Fruit fly (Drosophila melanogaster) whole organism, embryonic: ENCODE measurements around the gene CG32079.

Experiments used
- Atf6 ChIP-seq: fragments of 200-800 bp; sonication (Bioruptor generic); IDR thresholded peaks from 2 replicates; pipeline ENCODE4 v1.3.6; 2022; ENCODE audit warnings: missing biosample characterization, missing genetic modification characterization
- Blimp-1 ChIP-seq: fragments of 200-800 bp; sonication (Bioruptor generic); optimal IDR thresholded peaks from 3 replicates; lab custom pipeline; 2018; ENCODE audit warnings: missing biosample characterization, missing genetic modification characterization, mild to moderate bottlenecking, moderate library complexity, missing genetic modification reagents
- CG10147 ChIP-seq: fragments of 200-800 bp; sonication (Bioruptor generic); optimal IDR thresholded peaks from 2 replicates; lab custom pipeline; 2019; ENCODE audit warnings: missing biosample characterization, mild to moderate bottlenecking, missing genetic modification characterization, moderate library complexity
- CG10654 ChIP-seq: fragments of 200-800 bp; sonication (Bioruptor generic); optimal IDR thresholded peaks from 2 replicates; lab custom pipeline; 2016; ENCODE audit warnings: missing biosample characterization, missing genetic modification characterization
- CG15601 ChIP-seq: fragments of 200-800 bp; sonication (Bioruptor generic); optimal IDR thresholded peaks from 3 replicates; lab custom pipeline; 2019; ENCODE audit warnings: missing biosample characterization, mild to moderate bottlenecking, missing genetic modification characterization, moderate library complexity
- CG17361 ChIP-seq: fragments of 200-800 bp; sonication (Bioruptor generic); IDR thresholded peaks from 3 replicates; pipeline ENCODE4 v1.3.6; 2022; ENCODE audit warnings: missing biosample characterization, missing genetic modification characterization
- CG17829 ChIP-seq: fragments of 200-800 bp; optimal IDR thresholded peaks from 2 replicates; lab custom pipeline; 2019; ENCODE audit warnings: missing biosample characterization, mild to moderate bottlenecking, missing genetic modification characterization, moderate library complexity
- CG2202 ChIP-seq: fragments of 200-800 bp; sonication (Bioruptor generic); optimal IDR thresholded peaks from 2 replicates; lab custom pipeline; 2018; ENCODE audit warnings: missing biosample characterization, mild to moderate bottlenecking, missing genetic modification characterization
- CG30020 ChIP-seq: fragments of 200-800 bp; optimal IDR thresholded peaks from 2 replicates; lab custom pipeline; 2019; ENCODE audit warnings: missing biosample characterization, mild to moderate bottlenecking, missing genetic modification characterization, moderate library complexity
- CG3163 ChIP-seq: fragments of 200-800 bp; sonication (Bioruptor generic); optimal IDR thresholded peaks from 3 replicates; lab custom pipeline; 2016; ENCODE audit warnings: missing biosample characterization, missing genetic modification characterization
- CG4424 ChIP-seq: fragments of 200-800 bp; sonication (Bioruptor generic); optimal IDR thresholded peaks from 3 replicates; lab custom pipeline; 2016; ENCODE audit warnings: missing biosample characterization, missing genetic modification characterization
- CG7372 ChIP-seq: fragments of 200-800 bp; sonication (Bioruptor generic); IDR thresholded peaks from 2 replicates; pipeline ENCODE4 v1.3.6; 2022; ENCODE audit warnings: missing biosample characterization, missing genetic modification characterization
- CG7839 ChIP-seq: fragments of 200-800 bp; sonication (Bioruptor generic); optimal IDR thresholded peaks from 3 replicates; lab custom pipeline; 2018; ENCODE audit warnings: missing biosample characterization, mild to moderate bottlenecking, missing genetic modification characterization, moderate library complexity
- CG8290 ChIP-seq, 3 experiments: fragments of 200-800 bp; sonication (Bioruptor generic); optimal IDR thresholded peaks; 2 replicates each; lab custom pipeline; 2016 to 2019; ENCODE audit warnings: missing biosample characterization in 3 of 3, missing genetic modification characterization in 3 of 3, mild to moderate bottlenecking in 2 of 3, moderate library complexity in 1 of 3
- CG9437 ChIP-seq: fragments of 200-800 bp; sonication (Bioruptor generic); optimal IDR thresholded peaks from 2 replicates; lab custom pipeline; 2018; ENCODE audit warnings: missing biosample characterization, mild to moderate bottlenecking, missing genetic modification characterization
- CG9609 ChIP-seq: fragments of 200-800 bp; sonication (Bioruptor generic); optimal IDR thresholded peaks from 3 replicates; lab custom pipeline; 2016; ENCODE audit warnings: missing biosample characterization, missing genetic modification characterization
- CG9932 ChIP-seq: fragments of 200-800 bp; sonication (Bioruptor generic); IDR thresholded peaks from 2 replicates; pipeline ENCODE4 v1.3.6; 2022; ENCODE audit warnings: missing biosample characterization, missing genetic modification characterization
- CHES-1-like ChIP-seq: fragments of 200-800 bp; sonication (Bioruptor generic); optimal IDR thresholded peaks from 2 replicates; lab custom pipeline; 2016; ENCODE audit warnings: missing biosample characterization, missing genetic modification characterization
- Chrac-16 ChIP-seq: fragments of 200-800 bp; sonication (Bioruptor generic); optimal IDR thresholded peaks from 3 replicates; lab custom pipeline; 2016; ENCODE audit warnings: missing biosample characterization, missing genetic modification characterization
- CrebB ChIP-seq: fragments of 200-800 bp; sonication (Bioruptor generic); optimal IDR thresholded peaks from 3 replicates; lab custom pipeline; 2018; ENCODE audit warnings: missing biosample characterization, mild to moderate bottlenecking, missing genetic modification characterization
- Fer3 ChIP-seq: fragments of 200-800 bp; sonication (Bioruptor generic); optimal IDR thresholded peaks from 2 replicates; lab custom pipeline; 2018; ENCODE audit warnings: missing biosample characterization, mild to moderate bottlenecking, missing genetic modification characterization, moderate library complexity
- Gsc ChIP-seq: fragments of 200-800 bp; sonication (Bioruptor generic); IDR thresholded peaks from 2 replicates; pipeline ENCODE4 v1.3.6; 2022; ENCODE audit warnings: missing biosample characterization, missing genetic modification characterization
- Gug ChIP-seq: fragments of 200-800 bp; sonication (Bioruptor generic); IDR thresholded peaks from 4 replicates; pipeline ENCODE4 v1.3.6; 2022; ENCODE audit warnings: missing biosample characterization, missing genetic modification characterization
- HLH54F ChIP-seq: fragments of 200-800 bp; sonication (Bioruptor generic); optimal IDR thresholded peaks from 3 replicates; lab custom pipeline; 2016; ENCODE audit warnings: missing biosample characterization, missing genetic modification characterization
- Hey ChIP-seq: fragments of 200-800 bp; sonication (Bioruptor generic); optimal IDR thresholded peaks from 3 replicates; lab custom pipeline; 2018; ENCODE audit warnings: missing biosample characterization, mild to moderate bottlenecking, missing genetic modification characterization
- Hmr ChIP-seq: fragments of 200-800 bp; sonication (Bioruptor generic); optimal IDR thresholded peaks from 3 replicates; lab custom pipeline; 2017; ENCODE audit warnings: mild to moderate bottlenecking, missing biosample characterization, missing genetic modification reagents, missing genetic modification characterization
- Hr51 ChIP-seq, 2 experiments: fragments of 200-800 bp; sonication (Bioruptor generic); optimal IDR thresholded peaks; 2 replicates in 1 of 2; 3 replicates in 1 of 2; lab custom pipeline; 2016 to 2018; ENCODE audit warnings: missing biosample characterization in 2 of 2, missing genetic modification characterization in 2 of 2, mild to moderate bottlenecking in 1 of 2, moderate library complexity in 1 of 2
- MBD-R2 ChIP-seq: fragments of 200-800 bp; sonication (Bioruptor generic); IDR thresholded peaks from 2 replicates; pipeline ENCODE4 v1.3.6; 2022; ENCODE audit warnings: missing biosample characterization, missing genetic modification characterization
- MTF-1 ChIP-seq: fragments of 200-800 bp; sonication (Bioruptor generic); optimal IDR thresholded peaks from 2 replicates; lab custom pipeline; 2018; ENCODE audit warnings: missing biosample characterization, mild to moderate bottlenecking, missing genetic modification characterization, borderline replicate concordance
- NFAT ChIP-seq: fragments of 200-800 bp; sonication (Bioruptor generic); IDR thresholded peaks from 2 replicates; pipeline ENCODE4 v1.3.6; 2022; ENCODE audit warnings: missing biosample characterization, missing genetic modification characterization
- PHDP ChIP-seq: fragments of 200-800 bp; sonication (Bioruptor generic); optimal IDR thresholded peaks from 3 replicates; lab custom pipeline; 2018; ENCODE audit warnings: missing biosample characterization, mild to moderate bottlenecking, missing genetic modification characterization, moderate library complexity
- Rx ChIP-seq: fragments of 200-800 bp; sonication (Bioruptor generic); IDR thresholded peaks from 2 replicates; pipeline ENCODE4 v1.3.6; 2022; ENCODE audit warnings: missing biosample characterization, missing genetic modification characterization
- Six4 ChIP-seq: fragments of 200-800 bp; sonication (Bioruptor generic); optimal IDR thresholded peaks from 2 replicates; lab custom pipeline; 2016; ENCODE audit warnings: missing biosample characterization, missing genetic modification characterization
- Sry-δ ChIP-seq: fragments of 200-800 bp; sonication (Bioruptor generic); optimal IDR thresholded peaks from 2 replicates; lab custom pipeline; 2016; ENCODE audit warnings: missing biosample characterization, missing genetic modification characterization
- Xrp1 ChIP-seq: fragments of 200-800 bp; sonication (Bioruptor generic); IDR thresholded peaks from 2 replicates; pipeline ENCODE4 v1.3.6; 2022; ENCODE audit warnings: missing biosample characterization, missing genetic modification characterization
- ab ChIP-seq: fragments of 200-800 bp; sonication (Bioruptor generic); optimal IDR thresholded peaks from 2 replicates; lab custom pipeline; 2016; ENCODE audit warnings: missing biosample characterization, missing genetic modification characterization
- ash1 ChIP-seq: fragments of 200-800 bp; sonication (Bioruptor generic); optimal IDR thresholded peaks from 2 replicates; lab custom pipeline; 2018; ENCODE audit warnings: missing biosample characterization, mild to moderate bottlenecking, missing genetic modification characterization
- bab2 ChIP-seq: fragments of 200-800 bp; sonication (Bioruptor generic); optimal IDR thresholded peaks from 2 replicates; lab custom pipeline; 2016; ENCODE audit warnings: missing biosample characterization, missing genetic modification characterization
- bigmax ChIP-seq: fragments of 200-800 bp; sonication (Bioruptor generic); optimal IDR thresholded peaks from 2 replicates; lab custom pipeline; 2018; ENCODE audit warnings: missing biosample characterization, mild to moderate bottlenecking, missing genetic modification characterization
- bsh ChIP-seq, 2 experiments: fragments of 200-800 bp; sonication (Bioruptor generic); optimal IDR thresholded peaks; 2 replicates each; lab custom pipeline; 2017 to 2018; ENCODE audit warnings: mild to moderate bottlenecking in 2 of 2, missing biosample characterization in 2 of 2, missing genetic modification characterization in 2 of 2, moderate library complexity in 1 of 2
- dysf ChIP-seq: fragments of 200-800 bp; sonication (Bioruptor generic); IDR thresholded peaks from 3 replicates; pipeline ENCODE4 v1.3.6; 2022; ENCODE audit warnings: missing biosample characterization, missing genetic modification characterization
- emc ChIP-seq: fragments of 200-800 bp; sonication (Bioruptor generic); optimal IDR thresholded peaks from 2 replicates; lab custom pipeline; 2016; ENCODE audit warnings: missing biosample characterization, missing genetic modification characterization
- ham ChIP-seq: fragments of 200-800 bp; sonication (Bioruptor generic); IDR thresholded peaks from 2 replicates; pipeline ENCODE4 v1.3.6; 2022; ENCODE audit warnings: missing biosample characterization, missing genetic modification characterization
- inv ChIP-seq: fragments of 200-800 bp; sonication (Bioruptor generic); IDR thresholded peaks from 2 replicates; pipeline ENCODE4 v1.3.6; 2022; ENCODE audit warnings: missing biosample characterization, missing genetic modification characterization; ENCODE audit not compliant: partially characterized antibody
- lmd ChIP-seq: fragments of 200-800 bp; sonication (Bioruptor generic); IDR thresholded peaks from 2 replicates; pipeline ENCODE4 v1.3.6; 2022; ENCODE audit warnings: missing biosample characterization, missing genetic modification characterization
- mld ChIP-seq: fragments of 200-800 bp; sonication (Bioruptor generic); IDR thresholded peaks from 3 replicates; pipeline ENCODE4 v1.3.6; 2022; ENCODE audit warnings: missing biosample characterization, missing genetic modification characterization; ENCODE audit not compliant: partially characterized antibody
- nerfin-2 ChIP-seq: fragments of 200-800 bp; sonication (Bioruptor generic); IDR thresholded peaks from 2 replicates; pipeline ENCODE4 v1.3.6; 2022; ENCODE audit warnings: missing biosample characterization, missing genetic modification characterization; ENCODE audit not compliant: partially characterized antibody
- onecut ChIP-seq: fragments of 200-800 bp; sonication (Bioruptor generic); IDR thresholded peaks from 2 replicates; pipeline ENCODE4 v1.3.6; 2022; ENCODE audit warnings: missing biosample characterization, missing genetic modification characterization
- pros ChIP-seq: fragments of 200-800 bp; sonication (Bioruptor generic); optimal IDR thresholded peaks from 3 replicates; lab custom pipeline; 2019; ENCODE audit warnings: missing biosample characterization, mild to moderate bottlenecking, missing genetic modification characterization, moderate library complexity
- unc-4 ChIP-seq: fragments of 200-800 bp; sonication (Bioruptor generic); IDR thresholded peaks from 2 replicates; pipeline ENCODE4 v1.3.6; 2022; ENCODE audit warnings: missing biosample characterization, missing genetic modification characterization; ENCODE audit not compliant: partially characterized antibody

The CG32079 gene

dm6 chr3L:11061200-11061599, 35.8 kb downstream of the CG32079 start, which contains the start of the genes CG6321 and Blos2 (continued):
- TF ChIP-seq CG17361 (GFP tag; lab: Robert Waterston, UW) (peak; percentile 81), Gug (GFP tag; lab: Robert Waterston, UW) (0 out of 4 replicates have a peak, but pooled peaks have one; percentile 37), CHES-1-like (peak; percentile 11), CrebB (peak; percentile 74), CG9932 (GFP tag; lab: Robert Waterston, UW) (peak; percentile 50), Hey (tag; lab: Kevin White, UChicago) (no peak), bab2 (GFP tag; lab: Kevin White, UChicago) (peak; percentile 61), MBD-R2 (GFP tag; lab: Robert Waterston, UW) (peak; percentile 81), inv (GFP tag; lab: Robert Waterston, UW) (no peak), pros (GFP tag; lab: Kevin White, UChicago) (no peak), CG9437 (peak; percentile 69), CG3163 (GFP tag; lab: Kevin White, UChicago) (no peak), CG9609 (GFP tag; lab: Kevin White, UChicago) (peak; percentile 32), mld (GFP tag; lab: Robert Waterston, UW) (no peak), Sry-δ (GFP tag; lab: Kevin White, UChicago) (peak; percentile 2), dysf (GFP tag; lab: Robert Waterston, UW) (peak; percentile 88), Six4 (GFP tag; lab: Kevin White, UChicago) (peak; percentile 29), MTF-1 (GFP tag; lab: Kevin White, UChicago) (peak; percentile 6), CG15601 (tag; lab: Kevin White, UChicago) (peak; percentile 68), HLH54F (GFP tag; lab: Kevin White, UChicago) (peak; percentile 33), lmd (peak; percentile 68), CG30020 (tag; lab: Kevin White, UChicago) (peak; percentile 43), Chrac-16 (GFP tag; lab: Kevin White, UChicago) (peak; percentile 55), ash1 (GFP tag; lab: Kevin White, UChicago) (no peak), Atf6 (GFP tag; lab: Robert Waterston, UW) (peak; percentile 66), unc-4 (GFP tag; lab: Robert Waterston, UW) (no peak), CG17829 (tag; lab: Kevin White, UChicago) (peak; percentile 82), CG7372 (GFP tag; lab: Robert Waterston, UW) (no peak), Gsc (GFP tag; lab: Robert Waterston, UW) (no peak), nerfin-2 (GFP tag; lab: Robert Waterston, UW) (no peak), CG7839 (tag; lab: Kevin White, UChicago) (peak; percentile 94), NFAT (peak; percentile 45; the same call in 1 of the 2 replicates), emc (no peak), Fer3 (peak; percentile 80), onecut (peak; percentile 76), CG4424 (peak; percentile 73), CG10654 (GFP tag; lab: Kevin White, UChicago) (peak; percentile 50), PHDP (peak; percentile 89), Hmr (GFP tag; lab: Kevin White, UChicago) (peak; percentile 82), Blimp-1 (GFP tag; lab: Kevin White, UChicago) (peak; percentile 78), bigmax (GFP tag; lab: Kevin White, UChicago) (peak; percentile 93), ham (GFP tag; lab: Robert Waterston, UW) (no peak), ab (GFP tag; lab: Kevin White, UChicago) (no peak), Xrp1 (peak; percentile 91), Hr51 (GFP tag; optimal IDR thresholded peaks at IDR 0.05; lab: Kevin White, UChicago) (peak; percentile 5 to 88), Rx (GFP tag; lab: Robert Waterston, UW) (peak; percentile 17; the same call in 1 of the 2 replicates), CG2202 (peak; percentile 32), bsh (GFP tag; optimal IDR thresholded peaks at IDR 0.05; lab: Kevin White, UChicago) (peak; percentile 54 to 80), CG8290 (GFP tag; optimal IDR thresholded peaks at IDR 0.05; lab: Kevin White, UChicago) (peak; percentile 31), CG8290 (tag; optimal IDR thresholded peaks at IDR 0.05; lab: Kevin White, UChicago) (peak in 1 of 2 experiments; percentile 61), CG10147 (GFP tag; lab: Kevin White, UChicago) (peak; percentile 83)
